Fruit fly (Drosophila melanogaster): Measurements from ENCODE around the gene CG13460.
A peak's percentile ranks its signal among the peaks of the same experiment; 100 is the strongest.

Gene CG13460

DNA sequence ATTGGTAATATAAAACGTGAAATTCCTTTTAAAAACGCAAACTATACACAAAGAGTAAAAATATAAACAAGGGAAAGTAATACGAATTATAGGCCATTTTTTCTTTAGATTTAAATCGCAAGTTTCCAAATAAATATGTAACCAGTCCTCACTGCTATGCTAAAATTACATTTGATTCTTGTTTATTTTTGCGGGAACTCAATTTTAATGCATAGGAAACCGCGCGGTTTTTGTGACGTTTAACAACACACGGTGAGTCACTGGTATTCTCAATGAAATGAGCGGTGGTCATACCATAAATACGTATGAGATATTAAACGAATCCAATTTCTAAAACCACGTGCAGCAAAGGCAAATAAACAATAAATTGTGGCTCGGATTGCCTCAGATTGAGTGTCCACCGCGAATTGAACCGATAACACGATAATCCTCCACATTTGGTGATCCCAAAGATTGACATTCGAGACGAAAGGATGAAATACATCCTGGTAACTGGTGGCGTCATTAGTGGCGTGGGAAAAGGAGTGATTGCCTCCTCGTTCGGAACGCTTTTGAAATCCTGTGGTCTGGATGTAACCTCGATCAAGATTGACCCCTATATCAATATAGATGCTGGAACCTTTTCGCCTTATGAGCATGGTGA, 36.5 kb upstream of the CG13460 start, which contains the start of gene Ctps (continued):
- no peak for TF ChIP-seq Hr39 (optimal IDR thresholded peaks at IDR 0.05)
- peak; percentile 14; the same call in 1 of the 2 replicates for TF ChIP-seq CG13287 (GFP tag; IDR thresholded peaks at IDR 0.05; ENCODE audit: partially characterized antibody)
- TF ChIP-seq Ets97D (GFP tag; optimal IDR thresholded peaks at IDR 0.05), result peak; percentile 62
- peak; percentile 82 for TF ChIP-seq gfzf (GFP tag; optimal IDR thresholded peaks at IDR 0.05)
- no peak for TF ChIP-seq CG2116 (GFP tag; optimal IDR thresholded peaks at IDR 0.05)
- TF ChIP-seq Hand (GFP tag; optimal IDR thresholded peaks at IDR 0.05), result no peak
- no peak for TF ChIP-seq CG15073 (GFP tag; optimal IDR thresholded peaks at IDR 0.05)
- TF ChIP-seq Xrp1 (GFP tag; IDR thresholded peaks at IDR 0.05), result 0 out of 2 replicates have a peak, but pooled peaks have one; percentile 12
- no peak for TF ChIP-seq dmrt11E (tag; optimal IDR thresholded peaks at IDR 0.05)
- no peak for TF ChIP-seq cas (GFP tag; IDR thresholded peaks at IDR 0.05)
- no peak for TF ChIP-seq CG3065 (GFP tag; optimal IDR thresholded peaks at IDR 0.05)
- TF ChIP-seq CG12744 (GFP tag; optimal IDR thresholded peaks at IDR 0.05), result no peak
- TF ChIP-seq ems (GFP tag; optimal IDR thresholded peaks at IDR 0.05), result peak; percentile 11
- TF ChIP-seq kni (GFP tag; optimal IDR thresholded peaks at IDR 0.05), result no peak
- peak; percentile 25 for TF ChIP-seq nau (GFP tag; optimal IDR thresholded peaks at IDR 0.05)
- TF ChIP-seq zen2 (GFP tag; IDR thresholded peaks at IDR 0.05; ENCODE audit: partially characterized antibody), result no peak
- no peak for TF ChIP-seq CG30020 (tag; optimal IDR thresholded peaks at IDR 0.05)
- no peak for TF ChIP-seq Oli (tag; optimal IDR thresholded peaks at IDR 0.05)
- TF ChIP-seq Tbp (GFP tag; optimal IDR thresholded peaks at IDR 0.05), result no peak
- TF ChIP-seq ato (GFP tag; IDR thresholded peaks at IDR 0.05; ENCODE audit: partially characterized antibody), result no peak
- TF ChIP-seq kay (GFP tag; optimal IDR thresholded peaks at IDR 0.05), result no peak
- no peak for TF ChIP-seq ash1 (GFP tag; optimal IDR thresholded peaks at IDR 0.05)
- no peak for TF ChIP-seq pnt (GFP tag; optimal IDR thresholded peaks at IDR 0.05)
- TF ChIP-seq dmrt99B (tag; optimal IDR thresholded peaks at IDR 0.05), result no peak
- TF ChIP-seq ase (GFP tag; IDR thresholded peaks at IDR 0.05), result no peak
- no peak for TF ChIP-seq gce (GFP tag; IDR thresholded peaks at IDR 0.05)
- TF ChIP-seq pb (GFP tag; optimal IDR thresholded peaks at IDR 0.05), result no peak
- no peak for TF ChIP-seq seq (GFP tag; IDR thresholded peaks at IDR 0.05)
- no peak for TF ChIP-seq Eip74EF (GFP tag; optimal IDR thresholded peaks at IDR 0.05)
- no peak for TF ChIP-seq psq (GFP tag; optimal IDR thresholded peaks at IDR 0.05)
- no peak for TF ChIP-seq Spps (tag; optimal IDR thresholded peaks at IDR 0.05)
- TF ChIP-seq tup (GFP tag; optimal IDR thresholded peaks at IDR 0.05), result no peak
- TF ChIP-seq Fer3 (tag; optimal IDR thresholded peaks at IDR 0.05), result peak; percentile 20
- TF ChIP-seq chif (GFP tag; optimal IDR thresholded peaks at IDR 0.05), result no peak
- no peak for TF ChIP-seq CG4730 (GFP tag; IDR thresholded peaks at IDR 0.05)
- no peak for TF ChIP-seq CG8765 (GFP tag; IDR thresholded peaks at IDR 0.05)
- TF ChIP-seq pita (GFP tag; optimal IDR thresholded peaks at IDR 0.05), result no peak
- TF ChIP-seq Side (GFP tag; optimal IDR thresholded peaks at IDR 0.05), result no peak
- no peak for TF ChIP-seq nom (GFP tag; optimal IDR thresholded peaks at IDR 0.05)
- no peak for TF ChIP-seq CG1233 (GFP tag; optimal IDR thresholded peaks at IDR 0.05)
- no peak for TF ChIP-seq esg (GFP tag; conservative IDR thresholded peaks at IDR 0.05)
- no peak for TF ChIP-seq knrl (GFP tag; IDR thresholded peaks at IDR 0.05; ENCODE audit: partially characterized antibody)
- TF ChIP-seq gcm2 (GFP tag; optimal IDR thresholded peaks at IDR 0.05), result no peak
- no peak for TF ChIP-seq CG9727 (GFP tag; optimal IDR thresholded peaks at IDR 0.05)
- TF ChIP-seq CG30431 (GFP tag; optimal IDR thresholded peaks at IDR 0.05), result no peak
- no peak for TF ChIP-seq CG14860 (GFP tag; IDR thresholded peaks at IDR 0.05; ENCODE audit: partially characterized antibody)
- TF ChIP-seq Ravus (GFP tag; IDR thresholded peaks at IDR 0.05), result no peak
- TF ChIP-seq bab2 (GFP tag; optimal IDR thresholded peaks at IDR 0.05), result no peak
- no peak for TF ChIP-seq sug (tag; optimal IDR thresholded peaks at IDR 0.05)
- TF ChIP-seq CG12104 (GFP tag; optimal IDR thresholded peaks at IDR 0.05), result no peak
- no peak for TF ChIP-seq CG3838 (GFP tag; optimal IDR thresholded peaks at IDR 0.05)
